Worm (Caenorhabditis elegans) whole organism, L4/young adult: Measurements from ENCODE around the gene atf-2.

Experiments used
- W03F9.2 ChIP-seq: fragments of 150-350 bp; optimal IDR thresholded peaks from 2 replicates; lab custom pipeline; 2014; ENCODE audit warnings: missing biosample characterization, missing genetic modification characterization
- dao-5 ChIP-seq: sonication (generic microtip); optimal IDR thresholded peaks from 2 replicates; lab custom pipeline; 2016; ENCODE audit warnings: missing genotype, missing genetic modification characterization, moderate library complexity, missing compliant biosample characterization
- him-1 ChIP-seq: sonication (generic microtip); optimal IDR thresholded peaks from 2 replicates; lab custom pipeline; 2016; ENCODE audit warnings: missing genotype, missing genetic modification reagents, missing genetic modification characterization, missing compliant biosample characterization

DNA sequence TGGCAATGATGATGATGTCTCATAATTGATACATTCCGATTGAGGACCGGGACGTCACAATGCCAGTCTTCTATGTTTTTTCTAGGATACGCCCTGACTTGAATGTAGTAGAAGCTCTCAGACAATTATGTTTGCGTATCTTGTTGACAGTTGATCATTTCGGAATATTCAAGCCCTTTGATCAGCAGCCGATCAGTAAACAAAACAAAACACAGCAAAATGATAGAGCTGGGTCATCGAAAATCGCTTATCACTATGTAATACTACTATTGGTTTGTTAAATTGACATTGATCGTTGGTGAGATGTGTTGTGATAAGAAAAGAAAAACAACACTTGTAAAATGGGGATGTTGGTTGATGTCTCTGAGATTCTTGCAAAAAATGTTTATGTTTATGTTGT, 13.5 kb upstream of the atf-2 start:
- TF ChIP-seq W03F9.2 (tag; lab: Kevin White, UChicago) (no peak), him-1 (tag; lab: Kevin White, UChicago) (no peak), dao-5 (tag; lab: Kevin White, UChicago) (no peak)
